Worm (Caenorhabditis elegans) whole organism, L4/young adult: Measurements from ENCODE around the gene spe-18.

ENCODE experiments used
- W03F9.2 ChIP-seq: fragments of 150-350 bp; optimal IDR thresholded peaks from 2 replicates; lab custom pipeline; 2014; ENCODE audit warnings: missing biosample characterization, missing genetic modification characterization
- dao-5 ChIP-seq: sonication (generic microtip); optimal IDR thresholded peaks from 2 replicates; lab custom pipeline; 2016; ENCODE audit warnings: missing genotype, missing genetic modification characterization, moderate library complexity, missing compliant biosample characterization
- him-1 ChIP-seq: sonication (generic microtip); optimal IDR thresholded peaks from 2 replicates; lab custom pipeline; 2016; ENCODE audit warnings: missing genotype, missing genetic modification reagents, missing genetic modification characterization, missing compliant biosample characterization

ce11 chrII:13148247-13148646 is 5.0 kb downstream of the spe-18 start:
- no peak for TF ChIP-seq dao-5 (tag; lab: Kevin White, UChicago)
- TF ChIP-seq W03F9.2, result no peak
- TF ChIP-seq him-1 (tag; lab: Kevin White, UChicago), result no peak
